Fruit fly (Drosophila melanogaster): Measurements from ENCODE around the gene CG33635.
A peak's percentile ranks its signal among the peaks of the same experiment; 100 is the strongest.

CG33635 gene

DNA sequence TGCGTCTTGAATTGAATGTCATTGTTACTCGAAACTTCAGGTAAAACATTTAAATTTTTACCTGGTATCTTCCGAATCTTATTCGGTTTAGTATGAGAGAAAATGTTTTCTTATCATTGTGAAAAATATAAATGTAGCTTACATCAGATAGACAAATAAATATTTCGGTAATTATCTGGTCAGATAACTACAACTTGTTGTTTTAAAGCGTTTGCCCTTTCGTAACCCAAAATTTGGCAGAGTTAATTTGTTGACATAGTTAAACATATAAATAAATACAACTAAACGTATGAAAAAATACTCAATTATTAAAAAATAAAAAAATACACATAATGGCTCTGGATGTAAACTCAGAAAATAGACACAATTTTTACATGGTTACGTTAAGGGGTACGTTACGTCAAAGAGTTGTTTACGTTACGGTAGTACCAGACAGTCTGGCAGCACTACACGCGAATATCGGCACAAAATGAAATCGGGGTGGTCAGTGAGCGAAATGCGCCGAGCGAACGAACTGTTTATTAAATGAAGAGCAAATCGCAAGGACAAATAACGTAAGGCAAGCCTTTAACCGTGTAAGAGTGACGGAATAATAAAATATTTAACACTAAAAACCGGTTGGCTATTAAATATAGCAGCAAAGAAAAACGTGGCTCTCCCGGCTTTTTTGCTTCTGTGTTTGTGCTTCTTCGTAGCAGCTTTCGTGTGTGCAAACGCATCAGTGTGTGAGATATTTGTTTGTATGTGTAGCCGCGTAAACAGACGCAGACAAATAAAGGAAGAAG is 24.1 kb upstream of the CG33635 start (continued):
- no peak for TF ChIP-seq sob (GFP tag; IDR thresholded peaks at IDR 0.05)
- peak; percentile 93 for TF ChIP-seq cg (GFP tag; optimal IDR thresholded peaks at IDR 0.05)
- no peak for TF ChIP-seq az2 (GFP tag; optimal IDR thresholded peaks at IDR 0.05)
- TF ChIP-seq E2f2 (GFP tag; IDR thresholded peaks at IDR 0.05): no peak
- peak; percentile 38; the same call in 2 of the 3 replicates for TF ChIP-seq CG16813 (GFP tag; IDR thresholded peaks at IDR 0.05; ENCODE audit: partially characterized antibody)
- no peak for TF ChIP-seq eyg (GFP tag; optimal IDR thresholded peaks at IDR 0.05)
- no peak for TF ChIP-seq CG18764 (GFP tag; optimal IDR thresholded peaks at IDR 0.05)
- no peak for TF ChIP-seq CG10979 (tag; optimal IDR thresholded peaks at IDR 0.05)
- no peak for TF ChIP-seq CG14965 (GFP tag; optimal IDR thresholded peaks at IDR 0.05; ENCODE audit: borderline replicate concordance)
- TF ChIP-seq btn (GFP tag; optimal IDR thresholded peaks at IDR 0.05): no peak
- TF ChIP-seq CG4328 (GFP tag; optimal IDR thresholded peaks at IDR 0.05): no peak
- TF ChIP-seq Neu2 (GFP tag; optimal IDR thresholded peaks at IDR 0.05; ENCODE audit: borderline replicate concordance): peak; percentile 0
- no peak for TF ChIP-seq sd (tag; optimal IDR thresholded peaks at IDR 0.05)
- TF ChIP-seq sr (GFP tag; IDR thresholded peaks at IDR 0.05): no peak
- no peak for TF ChIP-seq CG17802 (tag; optimal IDR thresholded peaks at IDR 0.05)
- no peak for TF ChIP-seq CG6254 (GFP tag; optimal IDR thresholded peaks at IDR 0.05)
- no peak for TF ChIP-seq Mrtf (GFP tag; IDR thresholded peaks at IDR 0.05)
- TF ChIP-seq tna (GFP tag; IDR thresholded peaks at IDR 0.05; ENCODE audit: partially characterized antibody): 0 out of 2 replicates have a peak, but pooled peaks have one; percentile 18
- TF ChIP-seq sc (optimal IDR thresholded peaks at IDR 0.05): no peak
- no peak for TF ChIP-seq sc (GFP tag; optimal IDR thresholded peaks at IDR 0.05)
- no peak for TF ChIP-seq scrt (GFP tag; optimal IDR thresholded peaks at IDR 0.05)
- no peak for TF ChIP-seq Elba2 (GFP tag; optimal IDR thresholded peaks at IDR 0.05)
- TF ChIP-seq Nf-YC (tag; optimal IDR thresholded peaks at IDR 0.05): no peak
- peak in 1 of 2 experiments; percentile 28 for TF ChIP-seq Trl (optimal IDR thresholded peaks at IDR 0.05)
- TF ChIP-seq Trl (GFP tag; optimal IDR thresholded peaks at IDR 0.05): no peak
- no peak for TF ChIP-seq lilli (GFP tag; optimal IDR thresholded peaks at IDR 0.05)
- TF ChIP-seq CG8359 (GFP tag; optimal IDR thresholded peaks at IDR 0.05; ENCODE audit: borderline replicate concordance): no peak
- no peak for TF ChIP-seq Usf (GFP tag; optimal IDR thresholded peaks at IDR 0.05)
- no peak for TF ChIP-seq HLHmδ (GFP tag; optimal IDR thresholded peaks at IDR 0.05)
- no peak for TF ChIP-seq CG16863 (GFP tag; optimal IDR thresholded peaks at IDR 0.05)
- no peak for TF ChIP-seq CG7786 (GFP tag; optimal IDR thresholded peaks at IDR 0.05)
- no peak for TF ChIP-seq Taf1 (GFP tag; IDR thresholded peaks at IDR 0.05)
- no peak for TF ChIP-seq CG8281 (tag; optimal IDR thresholded peaks at IDR 0.05)
- TF ChIP-seq nau (GFP tag; optimal IDR thresholded peaks at IDR 0.05): no peak
- no peak for TF ChIP-seq CG13775 (GFP tag; optimal IDR thresholded peaks at IDR 0.05)
- peak; percentile 2 for TF ChIP-seq dm (GFP tag; optimal IDR thresholded peaks at IDR 0.05)
- no peak for TF ChIP-seq peb (GFP tag; IDR thresholded peaks at IDR 0.05)
- no peak for TF ChIP-seq mam (GFP tag; optimal IDR thresholded peaks at IDR 0.05)
- TF ChIP-seq CG13296 (GFP tag; optimal IDR thresholded peaks at IDR 0.05): no peak
- no peak for TF ChIP-seq CG7556 (GFP tag; optimal IDR thresholded peaks at IDR 0.05)
- TF ChIP-seq caup (GFP tag; optimal IDR thresholded peaks at IDR 0.05; ENCODE audit: severe bottlenecking): no peak
- no peak for TF ChIP-seq aop (GFP tag; IDR thresholded peaks at IDR 0.05)
- TF ChIP-seq Atf-2 (GFP tag; optimal IDR thresholded peaks at IDR 0.05): no peak
- TF ChIP-seq pzg (GFP tag; optimal IDR thresholded peaks at IDR 0.05): peak; percentile 41
- TF ChIP-seq stc (GFP tag; IDR thresholded peaks at IDR 0.05): no peak
- no peak for TF ChIP-seq crc (GFP tag; optimal IDR thresholded peaks at IDR 0.05)
- no peak for TF ChIP-seq CG15269 (tag; optimal IDR thresholded peaks at IDR 0.05)
- peak; percentile 57 for TF ChIP-seq Scr (GFP tag; IDR thresholded peaks at IDR 0.05; ENCODE audit: partially characterized antibody)
- peak; percentile 6 for TF ChIP-seq D19A (tag; optimal IDR thresholded peaks at IDR 0.05)
- peak; percentile 58 for TF ChIP-seq BEAF-32 (GFP tag; optimal IDR thresholded peaks at IDR 0.05)
